Worm (Caenorhabditis elegans): ENCODE data around the gene marc-1.

marc-1 gene

ce11 chrV:9764552-9764951 is 25.1 kb downstream of the marc-1 start:
- no peak for TF ChIP-seq B0336.3 (GFP tag; IDR thresholded peaks at IDR 0.05)
- TF ChIP-seq ztf-18 (tag; optimal IDR thresholded peaks at IDR 0.05): no peak
- no peak for TF ChIP-seq sea-2 (GFP tag; IDR thresholded peaks at IDR 0.05)
- no peak for TF ChIP-seq ets-4 (GFP tag; optimal IDR thresholded peaks at IDR 0.05)

- TF ChIP-seq die-1 (tag; optimal IDR thresholded peaks at IDR 0.05) (no peak), pha-4 (tag; optimal IDR thresholded peaks at IDR 0.05) (no peak), somi-1 (GFP tag; optimal IDR thresholded peaks at IDR 0.05) (peak; percentile 9), lin-26 (GFP tag; IDR thresholded peaks at IDR 0.05) (no peak), F33H1.4 (GFP tag; IDR thresholded peaks at IDR 0.05) (no peak), unc-62 (GFP tag; optimal IDR thresholded peaks at IDR 0.05) (no peak), nhr-80 (tag; optimal IDR thresholded peaks at IDR 0.05) (no peak), lin-35 (GFP tag; optimal IDR thresholded peaks at IDR 0.05) (peak in 1 of 3 experiments; percentile 27), sea-2 (GFP tag; IDR thresholded peaks at IDR 0.05) (no peak)
Observed at ce11 chrV:9765622-9766021, 26.1 kb downstream of the marc-1 start.

- no peak for TF ChIP-seq lsy-27 (tag; optimal IDR thresholded peaks at IDR 0.05; ENCODE audit: borderline replicate concordance, insufficient read depth)
- no peak for TF ChIP-seq unc-62 (GFP tag; optimal IDR thresholded peaks at IDR 0.05)
- no peak for TF ChIP-seq xnd-1 (tag; optimal IDR thresholded peaks at IDR 0.05)
- no peak for TF ChIP-seq ztf-25 (GFP tag; IDR thresholded peaks at IDR 0.05)
- no peak for TF ChIP-seq B0035.1 (tag; optimal IDR thresholded peaks at IDR 0.05)
- no peak for TF ChIP-seq F23B12.7 (tag; optimal IDR thresholded peaks at IDR 0.05; ENCODE audit: insufficient read depth)
- TF ChIP-seq madf-8 (GFP tag; conservative IDR thresholded peaks at IDR 0.05): no peak
- TF ChIP-seq F52B5.7 (tag; optimal IDR thresholded peaks at IDR 0.05): no peak
- no peak for TF ChIP-seq F57C9.4 (tag; optimal IDR thresholded peaks at IDR 0.05)
- TF ChIP-seq ztf-26 (tag; optimal IDR thresholded peaks at IDR 0.05): no peak
- TF ChIP-seq aptf-2 (GFP tag; conservative IDR thresholded peaks at IDR 0.05): no peak
- TF ChIP-seq ets-4 (GFP tag; optimal IDR thresholded peaks at IDR 0.05): no peak
- no peak for TF ChIP-seq bed-2 (GFP tag; IDR thresholded peaks at IDR 0.05)
- no peak for TF ChIP-seq F55B11.4 (tag; optimal IDR thresholded peaks at IDR 0.05; ENCODE audit: borderline replicate concordance, insufficient read depth)
- no peak for TF ChIP-seq snpc-4 (GFP tag; optimal IDR thresholded peaks at IDR 0.05)
- TF ChIP-seq snpc-4 (tag; optimal IDR thresholded peaks at IDR 0.05): no peak
- no peak for TF ChIP-seq nhr-80 (tag; optimal IDR thresholded peaks at IDR 0.05)
- no peak for TF ChIP-seq F49E8.2 (tag; optimal IDR thresholded peaks at IDR 0.05; ENCODE audit: insufficient read depth)
- no peak for TF ChIP-seq B0019.2 (GFP tag; conservative IDR thresholded peaks at IDR 0.05)
Observed at ce11 chrV:9767941-9768340, 28.4 kb downstream of the marc-1 start.

- TF ChIP-seq ccch-3 (GFP tag; optimal IDR thresholded peaks at IDR 0.05): no peak
- no peak for TF ChIP-seq B0019.2 (GFP tag; conservative IDR thresholded peaks at IDR 0.05)
- no peak for TF ChIP-seq pha-4 (tag; optimal IDR thresholded peaks at IDR 0.05)
- no peak for TF ChIP-seq F49E8.2 (tag; optimal IDR thresholded peaks at IDR 0.05; ENCODE audit: insufficient read depth)
- TF ChIP-seq ztf-25 (GFP tag; IDR thresholded peaks at IDR 0.05): no peak
- peak; percentile 81 for TF ChIP-seq egrh-3 (GFP tag; IDR thresholded peaks at IDR 0.05)
- no peak for TF ChIP-seq pbrm-1 (GFP tag; IDR thresholded peaks at IDR 0.05)
- TF ChIP-seq Y95B8A.8 (GFP tag; IDR thresholded peaks at IDR 0.05): 0 out of 2 replicates have a peak, but pooled peaks have one; percentile 12
- TF ChIP-seq somi-1 (GFP tag; optimal IDR thresholded peaks at IDR 0.05): peak; percentile 17
- TF ChIP-seq F37B4.10 (GFP tag; IDR thresholded peaks at IDR 0.05): no peak
- no peak for TF ChIP-seq madf-6 (GFP tag; IDR thresholded peaks at IDR 0.05)
- TF ChIP-seq mcd-1 (GFP tag; IDR thresholded peaks at IDR 0.05): no peak
- TF ChIP-seq zfh-2 (GFP tag; conservative IDR thresholded peaks at IDR 0.05): peak; percentile 98
- no peak for TF ChIP-seq cebp-1 (GFP tag; IDR thresholded peaks at IDR 0.05)
- TF ChIP-seq cebp-1 (tag; optimal IDR thresholded peaks at IDR 0.05): no peak
- TF ChIP-seq sea-2 (GFP tag; IDR thresholded peaks at IDR 0.05): 0 out of 2 replicates have a peak, but pooled peaks have one; percentile 38
- no peak for TF ChIP-seq lin-26 (GFP tag; IDR thresholded peaks at IDR 0.05)
- TF ChIP-seq lin-40 (tag; optimal IDR thresholded peaks at IDR 0.05): no peak
- no peak for TF ChIP-seq F57A8.1 (GFP tag; optimal IDR thresholded peaks at IDR 0.05)
- no peak for TF ChIP-seq F23B12.7 (tag; optimal IDR thresholded peaks at IDR 0.05; ENCODE audit: insufficient read depth)
- no peak for TF ChIP-seq ceh-27 (GFP tag; optimal IDR thresholded peaks at IDR 0.05)
Observed at ce11 chrV:9768828-9769778, 29.6 kb downstream of the marc-1 start, which contains the start of gene unc-42. Gene unc-42, minus strand, starts transcription at chrV:9769391.

All from whole organism, young adult.